Fruit fly (Drosophila melanogaster) whole organism, pupa: ENCODE data around the gene Osi17.

Source experiments
- CG10348 ChIP-seq: fragments of 200-800 bp; sonication (Bioruptor generic); IDR thresholded peaks from 2 replicates; pipeline ENCODE4 v1.3.6; 2022; ENCODE audit warnings: missing biosample characterization, missing genetic modification characterization
- CG12605 ChIP-seq: fragments of 200-800 bp; sonication (Bioruptor generic); IDR thresholded peaks from 2 replicates; pipeline ENCODE4 v1.3.6; 2022; ENCODE audit warnings: missing biosample characterization, missing genetic modification characterization
- CG13204 ChIP-seq: fragments of 200-800 bp; sonication (Bioruptor generic); optimal IDR thresholded peaks from 2 replicates; lab custom pipeline; 2018; ENCODE audit warnings: missing biosample characterization, mild to moderate bottlenecking, missing genetic modification characterization, moderate library complexity
- CG14655 ChIP-seq: fragments of 200-800 bp; sonication (Bioruptor generic); optimal IDR thresholded peaks from 3 replicates; lab custom pipeline; 2017; ENCODE audit warnings: mild to moderate bottlenecking, missing biosample characterization, missing genetic modification reagents, missing genetic modification characterization
- CG15710 ChIP-seq: fragments of 200-800 bp; sonication (Bioruptor generic); optimal IDR thresholded peaks from 2 replicates; lab custom pipeline; 2018; ENCODE audit warnings: missing biosample characterization, mild to moderate bottlenecking, missing genetic modification characterization, moderate library complexity
- CG17806 ChIP-seq: fragments of 200-800 bp; sonication (Bioruptor generic); optimal IDR thresholded peaks from 2 replicates; lab custom pipeline; 2018; ENCODE audit warnings: missing biosample characterization, mild to moderate bottlenecking, missing genetic modification characterization, moderate library complexity
- CG32121 ChIP-seq: fragments of 200-800 bp; sonication (Bioruptor generic); IDR thresholded peaks from 2 replicates; pipeline ENCODE4 v1.3.6; 2022; ENCODE audit warnings: missing biosample characterization, missing genetic modification characterization
- CG34367 ChIP-seq: fragments of 200-800 bp; sonication (Bioruptor generic); optimal IDR thresholded peaks from 2 replicates; lab custom pipeline; 2018; ENCODE audit warnings: missing biosample characterization, mild to moderate bottlenecking, missing genetic modification characterization
- CG4496 ChIP-seq: fragments of 200-800 bp; sonication (Bioruptor generic); IDR thresholded peaks from 3 replicates; pipeline ENCODE4 v1.3.6; 2022; ENCODE audit warnings: missing biosample characterization, missing genetic modification characterization
- CG8159 ChIP-seq: fragments of 200-800 bp; sonication (Bioruptor generic); optimal IDR thresholded peaks from 3 replicates; lab custom pipeline; 2018; ENCODE audit warnings: missing biosample characterization, mild to moderate bottlenecking, missing genetic modification characterization, moderate library complexity
- CG8301 ChIP-seq: fragments of 200-800 bp; sonication (Bioruptor generic); optimal IDR thresholded peaks from 2 replicates; lab custom pipeline; 2018; ENCODE audit warnings: missing biosample characterization, mild to moderate bottlenecking, missing genetic modification characterization
- CG9948 ChIP-seq: fragments of 200-800 bp; sonication (Bioruptor generic); optimal IDR thresholded peaks from 2 replicates; lab custom pipeline; 2018; ENCODE audit warnings: missing biosample characterization, mild to moderate bottlenecking, missing genetic modification characterization, moderate library complexity
- D1 ChIP-seq: fragments of 200-800 bp; sonication (Bioruptor generic); optimal IDR thresholded peaks from 2 replicates; lab custom pipeline; 2018; ENCODE audit warnings: missing biosample characterization, mild to moderate bottlenecking, missing genetic modification characterization, moderate library complexity
- EcR ChIP-seq: fragments of 200-800 bp; sonication (Bioruptor generic); optimal IDR thresholded peaks from 3 replicates; lab custom pipeline; 2019; ENCODE audit warnings: missing biosample characterization, missing genetic modification characterization, mild to moderate bottlenecking, moderate library complexity, missing genetic modification reagents
- Ets98B ChIP-seq: fragments of 200-800 bp; sonication (Bioruptor generic); IDR thresholded peaks from 2 replicates; pipeline ENCODE4 v1.3.6; 2022; ENCODE audit warnings: missing biosample characterization, missing genetic modification characterization
- Pif1A ChIP-seq: fragments of 200-800 bp; sonication (Bioruptor generic); optimal IDR thresholded peaks from 3 replicates; lab custom pipeline; 2016; ENCODE audit warnings: missing biosample characterization, missing genetic modification characterization
- Pif1B ChIP-seq: fragments of 200-800 bp; sonication (Bioruptor generic); optimal IDR thresholded peaks from 3 replicates; lab custom pipeline; 2016; ENCODE audit warnings: missing biosample characterization, missing genetic modification characterization
- Snoo ChIP-seq: fragments of 200-800 bp; sonication (Bioruptor generic); optimal IDR thresholded peaks from 3 replicates; lab custom pipeline; 2017; ENCODE audit warnings: missing biosample characterization, mild to moderate bottlenecking, missing genetic modification characterization, inconsistent platforms
- fd96Ca ChIP-seq: fragments of 200-800 bp; sonication (Bioruptor generic); IDR thresholded peaks from 3 replicates; pipeline ENCODE4 v1.3.6; 2022; ENCODE audit warnings: missing biosample characterization, missing genetic modification characterization
- gl ChIP-seq: fragments of 200-800 bp; sonication (Bioruptor generic); optimal IDR thresholded peaks from 2 replicates; lab custom pipeline; 2018; ENCODE audit warnings: missing biosample characterization, mild to moderate bottlenecking, missing genetic modification characterization
- rn ChIP-seq: fragments of 200-800 bp; sonication (Bioruptor generic); IDR thresholded peaks from 2 replicates; pipeline ENCODE4 v1.3.6; 2022; ENCODE audit warnings: missing biosample characterization, missing genetic modification characterization

Osi17 gene

dm6 chr3R:6315078-6315477 lies 3.5 kb downstream of the Osi17 start:
- peak; percentile 44 for TF ChIP-seq CG13204 (GFP tag; lab: Kevin White, UChicago)
- TF ChIP-seq CG10348 (GFP tag; lab: Robert Waterston, UW) = no peak
- TF ChIP-seq D1 (tag; lab: Kevin White, UChicago) = no peak
- TF ChIP-seq Snoo = no peak
- no peak for TF ChIP-seq CG12605 (GFP tag; lab: Robert Waterston, UW)
- peak; percentile 63 for TF ChIP-seq EcR (GFP tag; lab: Kevin White, UChicago)
- 0 out of 3 replicates have a peak, but pooled peaks have one; percentile 44 for TF ChIP-seq CG4496 (GFP tag; lab: Robert Waterston, UW)
- no peak for TF ChIP-seq rn (GFP tag; lab: Robert Waterston, UW)

- TF ChIP-seq CG10348 (GFP tag; lab: Robert Waterston, UW) (no peak), CG8301 (tag; lab: Kevin White, UChicago) (no peak), Pif1B (no peak), CG15710 (tag; lab: Kevin White, UChicago) (no peak), CG9948 (tag; lab: Kevin White, UChicago) (no peak), Pif1A (no peak), CG12605 (GFP tag; lab: Robert Waterston, UW) (no peak), fd96Ca (GFP tag; lab: Robert Waterston, UW) (no peak), CG32121 (GFP tag; lab: Robert Waterston, UW) (no peak), CG13204 (GFP tag; lab: Kevin White, UChicago) (no peak), CG14655 (no peak), gl (tag; lab: Kevin White, UChicago) (no peak)
These were observed 18.3 kb downstream of the Osi17 start, which contains the start of gene Osi18 for dm6 chr3R:6329774-6330298. TSS of gene Osi18 (plus strand) at chr3R:6330248.

- TF ChIP-seq Ets98B (GFP tag; lab: Robert Waterston, UW) (no peak), D1 (tag; lab: Kevin White, UChicago) (peak; percentile 63), Snoo (no peak)
These were observed 23.4 kb downstream of the Osi17 start, which contains the start of gene Osi19 for dm6 chr3R:6334906-6335433. TSS of gene Osi19 (plus strand) at chr3R:6335362.

dm6 chr3R:6337397-6337796 lies 25.8 kb downstream of the Osi17 start:
- TF ChIP-seq CG13204 (GFP tag; lab: Kevin White, UChicago) = no peak
- no peak for TF ChIP-seq CG10348 (GFP tag; lab: Robert Waterston, UW)
- no peak for TF ChIP-seq CG8301 (tag; lab: Kevin White, UChicago)
- TF ChIP-seq Pif1B = no peak
- TF ChIP-seq gl (tag; lab: Kevin White, UChicago) = no peak
- TF ChIP-seq rn (GFP tag; lab: Robert Waterston, UW) = no peak
- no peak for TF ChIP-seq CG8159 (tag; lab: Kevin White, UChicago)
- no peak for TF ChIP-seq CG14655
- no peak for TF ChIP-seq CG9948 (tag; lab: Kevin White, UChicago)
- no peak for TF ChIP-seq D1 (tag; lab: Kevin White, UChicago)
- TF ChIP-seq Snoo = no peak
- no peak for TF ChIP-seq CG4496 (GFP tag; lab: Robert Waterston, UW)
- TF ChIP-seq CG17806 (tag; lab: Kevin White, UChicago) = no peak
- no peak for TF ChIP-seq CG12605 (GFP tag; lab: Robert Waterston, UW)
- TF ChIP-seq fd96Ca (GFP tag; lab: Robert Waterston, UW) = no peak
- TF ChIP-seq, all 21 proteins: peak for 0

dm6 chr3R:6339795-6340194 lies 28.2 kb downstream of the Osi17 start, which contains the start of gene Osi20:
TSS of gene Osi20 (plus strand) at chr3R:6340095.
- TF ChIP-seq CG32121 (GFP tag; lab: Robert Waterston, UW) (no peak), D1 (tag; lab: Kevin White, UChicago) (no peak), CG8301 (tag; lab: Kevin White, UChicago) (no peak), Pif1B (no peak), CG17806 (tag; lab: Kevin White, UChicago) (no peak), fd96Ca (GFP tag; lab: Robert Waterston, UW) (no peak), CG14655 (no peak), Pif1A (no peak), CG15710 (tag; lab: Kevin White, UChicago) (no peak), CG34367 (no peak), CG4496 (GFP tag; lab: Robert Waterston, UW) (no peak), CG13204 (GFP tag; lab: Kevin White, UChicago) (no peak), rn (GFP tag; lab: Robert Waterston, UW) (no peak)

dm6 chr3R:6341668-6342067 lies 30.1 kb downstream of the Osi17 start, which contains the start of gene CG17917:
TSS of gene CG17917 (plus strand) at chr3R:6341968.
- no peak for TF ChIP-seq CG8301 (tag; lab: Kevin White, UChicago)
- no peak for TF ChIP-seq CG15710 (tag; lab: Kevin White, UChicago)
- TF ChIP-seq CG12605 (GFP tag; lab: Robert Waterston, UW) = no peak
- TF ChIP-seq Pif1B = no peak
- TF ChIP-seq Snoo = no peak
- TF ChIP-seq rn (GFP tag; lab: Robert Waterston, UW) = no peak
- no peak for TF ChIP-seq gl (tag; lab: Kevin White, UChicago)
- no peak for TF ChIP-seq CG34367
- no peak for TF ChIP-seq D1 (tag; lab: Kevin White, UChicago)
